Worm (Caenorhabditis elegans) whole organism, dauer: Measurements from ENCODE around the gene C03H5.5.

Experiments
- unc-62 ChIP-seq: sonication (generic microtip); optimal IDR thresholded peaks from 2 replicates; lab custom pipeline; 2017; ENCODE audit warnings: missing biosample characterization, missing genetic modification reagents, missing genetic modification characterization

C03H5.5 gene

ce11 chrII:385258-385657, at the start of gene C03H5.5:
TSS of gene C03H5.5 (minus strand) at chrII:385358.
- TF ChIP-seq unc-62 (GFP tag; lab: Kevin White, UChicago): no peak

ce11 chrII:423086-423485, 37.9 kb upstream of the C03H5.5 start, which contains the start of gene C24H12.8:
TSS of gene C24H12.8 (minus strand) at chrII:423186.
- TF ChIP-seq unc-62 (GFP tag; lab: Kevin White, UChicago): no peak

ce11 chrII:418782-419181, 33.6 kb upstream of the C03H5.5 start, which contains the start of gene C24H12.6:
TSS of gene C24H12.6 (minus strand) at chrII:418882.
- no peak for TF ChIP-seq unc-62 (GFP tag; lab: Kevin White, UChicago)

ce11 chrII:410832-411231, 25.7 kb upstream of the C03H5.5 start, which contains the start of the genes dnsn-1 and C24H12.4:
TSS of gene dnsn-1 (minus strand) at chrII:410932.
TSS of gene C24H12.4 (plus strand) at chrII:411222.
- TF ChIP-seq unc-62 (GFP tag; lab: Kevin White, UChicago): no peak

ce11 chrII:402435-402834, 17.3 kb upstream of the C03H5.5 start, which contains the start of gene clec-10:
TSS of gene clec-10 (plus strand) at chrII:402678.
- TF ChIP-seq unc-62 (GFP tag; lab: Kevin White, UChicago): no peak

- no peak for TF ChIP-seq unc-62 (GFP tag; lab: Kevin White, UChicago)
Observed at ce11 chrII:401211-401610, 16.1 kb upstream of the C03H5.5 start.

ce11 chrII:400167-400566, 15.0 kb upstream of the C03H5.5 start:
- no peak for TF ChIP-seq unc-62 (GFP tag; lab: Kevin White, UChicago)

ce11 chrII:399321-399720, 14.2 kb upstream of the C03H5.5 start, which contains the start of gene C03H5.6:
TSS of gene C03H5.6 (minus strand) at chrII:399421.
- no peak for TF ChIP-seq unc-62 (GFP tag; lab: Kevin White, UChicago)

- no peak for TF ChIP-seq unc-62 (GFP tag; lab: Kevin White, UChicago)
Observed at ce11 chrII:388533-388932, 3.4 kb upstream of the C03H5.5 start, which contains the start of gene nstp-4. TSS of gene nstp-4 (plus strand) at chrII:388833.

ce11 chrII:387844-388355, 2.7 kb upstream of the C03H5.5 start:
- TF ChIP-seq unc-62 (GFP tag; lab: Kevin White, UChicago): no peak

ce11 chrII:385957-386356, 799 bp upstream of the C03H5.5 start, which contains the start of gene C03H5.3:
TSS of gene C03H5.3 (plus strand) at chrII:386088.
- no peak for TF ChIP-seq unc-62 (GFP tag; lab: Kevin White, UChicago)

ce11 chrII:379935-380334, 5.2 kb downstream of the C03H5.5 start, which contains the start of gene C03H5.7:
TSS of gene C03H5.7 (plus strand) at chrII:380235.
- TF ChIP-seq unc-62 (GFP tag; lab: Kevin White, UChicago): no peak

ce11 chrII:378351-378750, 6.8 kb downstream of the C03H5.5 start, which contains the start of gene C03H5.9:
TSS of gene C03H5.9 (plus strand) at chrII:378651.
- no peak for TF ChIP-seq unc-62 (GFP tag; lab: Kevin White, UChicago)

- no peak for TF ChIP-seq unc-62 (GFP tag; lab: Kevin White, UChicago)
Observed at ce11 chrII:374950-375349, 10.2 kb downstream of the C03H5.5 start, which contains the start of gene C03H5.4. TSS of gene C03H5.4 (plus strand) at chrII:375250.

- TF ChIP-seq unc-62 (GFP tag; lab: Kevin White, UChicago): no peak
Observed at ce11 chrII:372235-372634, 12.9 kb downstream of the C03H5.5 start.

- TF ChIP-seq unc-62 (GFP tag; lab: Kevin White, UChicago): no peak
Observed at ce11 chrII:371549-371948, 13.6 kb downstream of the C03H5.5 start.

- no peak for TF ChIP-seq unc-62 (GFP tag; lab: Kevin White, UChicago)
Observed at ce11 chrII:370394-370793, 14.8 kb downstream of the C03H5.5 start.
